Fruit fly (Drosophila melanogaster) whole organism, embryonic: ENCODE measurements around the gene CG17032.

Experiments
- Abd-B ChIP-seq: fragments of 200-800 bp; sonication (Bioruptor generic); optimal IDR thresholded peaks from 2 replicates; lab custom pipeline; 2018; ENCODE audit warnings: missing biosample characterization, mild to moderate bottlenecking, missing genetic modification characterization, moderate library complexity
- CG11504 ChIP-seq: fragments of 200-800 bp; sonication (Bioruptor generic); optimal IDR thresholded peaks from 3 replicates; lab custom pipeline; 2019; ENCODE audit warnings: missing biosample characterization, mild to moderate bottlenecking, missing genetic modification characterization, moderate library complexity
- CG12659 ChIP-seq: fragments of 200-800 bp; sonication (Bioruptor generic); optimal IDR thresholded peaks from 3 replicates; lab custom pipeline; 2017; ENCODE audit warnings: mild to moderate bottlenecking, missing biosample characterization, missing genetic modification reagents, missing genetic modification characterization
- CG18011 ChIP-seq: fragments of 200-800 bp; sonication (Bioruptor generic); optimal IDR thresholded peaks from 2 replicates; lab custom pipeline; 2017; ENCODE audit warnings: missing biosample characterization, missing genetic modification characterization, mild to moderate bottlenecking, moderate library complexity, missing genotype
- CG1832 ChIP-seq: fragments of 200-800 bp; sonication (Bioruptor generic); optimal IDR thresholded peaks from 2 replicates; lab custom pipeline; 2017; ENCODE audit warnings: missing biosample characterization, mild to moderate bottlenecking, missing genetic modification characterization, inconsistent platforms
- CG2120 ChIP-seq: fragments of 200-800 bp; sonication (Bioruptor generic); optimal IDR thresholded peaks from 3 replicates; lab custom pipeline; 2016; ENCODE audit warnings: missing biosample characterization, missing genetic modification characterization
- CG32767 ChIP-seq: fragments of 200-800 bp; sonication (Bioruptor generic); IDR thresholded peaks from 2 replicates; pipeline ENCODE4 v1.3.6; 2022; ENCODE audit warnings: missing biosample characterization, missing genetic modification characterization
- CG34376 ChIP-seq: fragments of 200-800 bp; sonication (Bioruptor generic); optimal IDR thresholded peaks from 2 replicates; lab custom pipeline; 2018; ENCODE audit warnings: missing biosample characterization, mild to moderate bottlenecking, missing genetic modification characterization
- CG3838 ChIP-seq: fragments of 200-800 bp; sonication (Bioruptor generic); optimal IDR thresholded peaks from 3 replicates; lab custom pipeline; 2016; ENCODE audit warnings: missing biosample characterization, missing genetic modification characterization
- CG4328 ChIP-seq: fragments of 200-800 bp; sonication (Bioruptor generic); optimal IDR thresholded peaks from 3 replicates; lab custom pipeline; 2017; ENCODE audit warnings: missing biosample characterization, missing genetic modification reagents, missing genetic modification characterization
- CG5245 ChIP-seq: fragments of 200-800 bp; sonication (Bioruptor generic); optimal IDR thresholded peaks from 3 replicates; lab custom pipeline; 2016; ENCODE audit warnings: missing biosample characterization, missing genetic modification characterization
- CG6689 ChIP-seq: fragments of 200-800 bp; sonication (Bioruptor generic); IDR thresholded peaks from 2 replicates; pipeline ENCODE4 v1.3.6; 2022; ENCODE audit warnings: missing biosample characterization, missing genetic modification characterization
- Doc3 ChIP-seq: fragments of 200-800 bp; sonication (Bioruptor generic); IDR thresholded peaks from 3 replicates; pipeline ENCODE4 v1.3.6; 2022; ENCODE audit warnings: missing biosample characterization, missing genetic modification characterization; ENCODE audit not compliant: partially characterized antibody
- Dp ChIP-seq: fragments of 200-800 bp; sonication (Bioruptor generic); optimal IDR thresholded peaks from 2 replicates; lab custom pipeline; 2018; ENCODE audit warnings: missing biosample characterization, mild to moderate bottlenecking, missing genetic modification characterization, moderate library complexity
- Ets65A ChIP-seq: fragments of 200-800 bp; sonication (Bioruptor generic); peaks from one replicate; lab custom pipeline; 2016; ENCODE audit warnings: missing biosample characterization, missing genetic modification characterization
- HmgZ ChIP-seq: fragments of 200-800 bp; sonication (Bioruptor generic); optimal IDR thresholded peaks from 2 replicates; lab custom pipeline; 2018; ENCODE audit warnings: missing biosample characterization, mild to moderate bottlenecking, missing genetic modification characterization
- Poxn ChIP-seq: fragments of 200-800 bp; sonication (Bioruptor generic); IDR thresholded peaks from 2 replicates; pipeline ENCODE4 v1.3.6; 2022; ENCODE audit warnings: missing biosample characterization, missing genetic modification characterization
- amos ChIP-seq: fragments of 200-800 bp; sonication (Bioruptor generic); IDR thresholded peaks from 2 replicates; pipeline ENCODE4 v1.3.6; 2022; ENCODE audit warnings: missing biosample characterization, missing genetic modification characterization; ENCODE audit not compliant: partially characterized antibody
- bcd ChIP-seq: fragments of 200-800 bp; sonication (Bioruptor generic); optimal IDR thresholded peaks from 2 replicates; lab custom pipeline; 2017; ENCODE audit warnings: missing biosample characterization, mild to moderate bottlenecking, missing genetic modification characterization
- bigmax ChIP-seq: fragments of 200-800 bp; sonication (Bioruptor generic); optimal IDR thresholded peaks from 2 replicates; lab custom pipeline; 2018; ENCODE audit warnings: missing biosample characterization, mild to moderate bottlenecking, missing genetic modification characterization
- br ChIP-seq: fragments of >200 bp; optimal IDR thresholded peaks from 2 replicates; lab custom pipeline; 2017
- cg ChIP-seq: fragments of 200-800 bp; sonication (Bioruptor generic); optimal IDR thresholded peaks from 3 replicates; lab custom pipeline; 2019; ENCODE audit warnings: missing biosample characterization, mild to moderate bottlenecking, missing genetic modification characterization, moderate library complexity
- ewg ChIP-seq: fragments of 200-800 bp; sonication (Bioruptor generic); optimal IDR thresholded peaks from 3 replicates; lab custom pipeline; 2017; ENCODE audit warnings: mild to moderate bottlenecking, missing biosample characterization, missing genetic modification reagents, missing genetic modification characterization
- fd3F ChIP-seq: fragments of 200-800 bp; sonication (Bioruptor generic); optimal IDR thresholded peaks from 2 replicates; lab custom pipeline; 2018; ENCODE audit warnings: missing biosample characterization, mild to moderate bottlenecking, missing genetic modification characterization, moderate library complexity
- jigr1 ChIP-seq: fragments of 200-800 bp; sonication (Bioruptor generic); IDR thresholded peaks from 3 replicates; pipeline ENCODE4 v1.3.6; 2022; ENCODE audit warnings: missing biosample characterization, missing genetic modification characterization
- jumu ChIP-seq: fragments of 200-800 bp; sonication (Bioruptor generic); optimal IDR thresholded peaks from 3 replicates; lab custom pipeline; 2016; ENCODE audit warnings: missing biosample characterization, missing genetic modification characterization
- kni ChIP-seq: fragments of 200-800 bp; sonication (Bioruptor generic); optimal IDR thresholded peaks from 3 replicates; lab custom pipeline; 2017; ENCODE audit warnings: mild to moderate bottlenecking, missing biosample characterization, missing genetic modification reagents, missing genetic modification characterization
- lmd ChIP-seq: fragments of 200-800 bp; sonication (Bioruptor generic); IDR thresholded peaks from 2 replicates; pipeline ENCODE4 v1.3.6; 2022; ENCODE audit warnings: missing biosample characterization, missing genetic modification characterization
- lola ChIP-seq, 3 experiments: fragments of >200 bp in 2 of 3; fragments of 200-800 bp in 1 of 3; sonication (Bioruptor generic) in 1 of 3; optimal IDR thresholded peaks; 2 replicates each; lab custom pipeline; 2017 to 2019; ENCODE audit warnings: missing biosample characterization in 3 of 3, missing genetic modification characterization in 3 of 3, mild to moderate bottlenecking in 1 of 3, moderate library complexity in 1 of 3
- mirr ChIP-seq: fragments of 200-800 bp; sonication (Bioruptor generic); optimal IDR thresholded peaks from 3 replicates; lab custom pipeline; 2018; ENCODE audit warnings: missing biosample characterization, mild to moderate bottlenecking, missing genetic modification characterization
- onecut ChIP-seq: fragments of 200-800 bp; sonication (Bioruptor generic); IDR thresholded peaks from 2 replicates; pipeline ENCODE4 v1.3.6; 2022; ENCODE audit warnings: missing biosample characterization, missing genetic modification characterization
- pros ChIP-seq: fragments of 200-800 bp; sonication (Bioruptor generic); optimal IDR thresholded peaks from 3 replicates; lab custom pipeline; 2019; ENCODE audit warnings: missing biosample characterization, mild to moderate bottlenecking, missing genetic modification characterization, moderate library complexity
- pum ChIP-seq: fragments of 200-800 bp; sonication (Bioruptor generic); optimal IDR thresholded peaks from 2 replicates; lab custom pipeline; 2016; ENCODE audit warnings: missing biosample characterization, missing genetic modification characterization
- scrt ChIP-seq: fragments of 200-800 bp; sonication (Bioruptor generic); optimal IDR thresholded peaks from 2 replicates; lab custom pipeline; 2018; ENCODE audit warnings: missing biosample characterization, mild to moderate bottlenecking, missing genetic modification characterization, moderate library complexity
- sim ChIP-seq: fragments of 200-800 bp; sonication (Bioruptor generic); IDR thresholded peaks from 2 replicates; pipeline ENCODE4 v1.3.6; 2022; ENCODE audit warnings: missing biosample characterization, missing genetic modification characterization
- sug ChIP-seq: fragments of 200-800 bp; optimal IDR thresholded peaks from 2 replicates; lab custom pipeline; 2019; ENCODE audit warnings: missing biosample characterization, mild to moderate bottlenecking, missing genetic modification characterization, moderate library complexity
- tap ChIP-seq: fragments of 200-800 bp; optimal IDR thresholded peaks from 3 replicates; lab custom pipeline; 2019; ENCODE audit warnings: missing biosample characterization, mild to moderate bottlenecking, missing genetic modification characterization, moderate library complexity
- tgo ChIP-seq: fragments of 200-800 bp; sonication (Bioruptor generic); IDR thresholded peaks from 3 replicates; pipeline ENCODE4 v1.3.6; 2022; ENCODE audit warnings: missing biosample characterization, missing genetic modification characterization
- vnd ChIP-seq: fragments of 200-800 bp; sonication (Bioruptor generic); IDR thresholded peaks from 3 replicates; pipeline ENCODE4 v1.3.6; 2022; ENCODE audit warnings: missing biosample characterization, missing genetic modification characterization; ENCODE audit not compliant: partially characterized antibody

The CG17032 gene

DNA sequence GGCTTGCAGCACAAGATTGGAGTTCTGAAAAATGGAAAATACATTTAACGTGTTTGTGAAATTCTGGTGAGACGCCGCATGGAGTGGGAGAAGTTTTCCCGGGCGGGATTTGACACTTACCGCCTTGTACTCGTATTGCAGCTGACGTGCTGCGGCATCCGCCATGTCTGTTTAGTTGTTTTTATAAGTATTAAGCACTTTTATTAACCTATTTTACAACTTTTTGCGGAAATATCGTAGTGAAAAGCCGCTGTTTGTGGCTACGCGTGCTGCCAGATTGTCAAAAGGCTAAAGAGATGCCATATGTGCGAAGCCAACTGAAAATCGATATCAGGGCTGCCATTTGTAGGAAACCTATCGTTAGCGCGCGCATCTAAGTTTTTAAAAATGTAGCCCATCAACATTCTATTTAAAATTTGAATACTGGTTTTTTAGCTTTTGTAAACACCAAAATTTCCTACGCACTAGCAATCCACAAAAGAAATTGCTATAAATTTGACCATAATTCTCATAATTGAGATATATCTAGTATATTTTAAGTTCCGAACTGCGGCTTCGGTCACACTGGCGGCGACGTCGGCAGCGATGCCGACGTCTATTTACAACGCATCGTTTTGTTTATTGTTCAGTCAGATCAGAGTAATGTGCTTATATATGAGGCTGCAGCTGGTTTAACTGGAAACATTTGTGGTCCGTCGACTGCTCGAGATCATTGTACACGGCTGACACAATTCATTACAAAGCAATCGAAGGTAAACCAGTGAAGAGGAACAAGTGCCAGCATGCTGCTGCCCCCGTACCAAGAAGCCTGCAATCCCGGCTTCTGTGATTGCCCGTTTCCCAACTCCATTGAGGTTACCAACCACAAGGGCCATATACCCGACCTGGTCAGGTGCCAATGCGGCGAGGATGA lies 9.2 kb downstream of the CG17032 start, which contains the start of the genes Brr2 and CG10516 (continued):
- TF ChIP-seq amos (0 out of 2 replicates have a peak, but pooled peaks have one; percentile 35), HmgZ (tag; lab: Kevin White, UChicago) (peak; percentile 50), bcd (GFP tag; lab: Kevin White, UChicago) (no peak), kni (peak; percentile 75), onecut (GFP tag; lab: Robert Waterston, UW) (peak; percentile 59), Ets65A (GFP tag; lab: Kevin White, UChicago) (no peak), scrt (GFP tag; lab: Kevin White, UChicago) (no peak), CG11504 (tag; lab: Kevin White, UChicago) (no peak), CG6689 (no peak), CG12659 (GFP tag; lab: Kevin White, UChicago) (peak; percentile 67)
- TF ChIP-seq, all 482 proteins: peak for 106

dm6 chr3L:15968686-15969085 lies 10.0 kb downstream of the CG17032 start:
- TF ChIP-seq CG1832 (GFP tag; lab: Kevin White, UChicago) (no peak), sim (no peak), Doc3 (GFP tag; lab: Robert Waterston, UW) (no peak), fd3F (GFP tag; lab: Kevin White, UChicago) (no peak), CG34376 (GFP tag; lab: Kevin White, UChicago) (peak; percentile 51), Dp (GFP tag; lab: Kevin White, UChicago) (no peak), CG2120 (GFP tag; lab: Kevin White, UChicago) (no peak), jumu (GFP tag; lab: Kevin White, UChicago) (no peak), cg (GFP tag; lab: Kevin White, UChicago) (no peak), tgo (no peak), vnd (GFP tag; lab: Robert Waterston, UW) (no peak), CG4328 (GFP tag; lab: Kevin White, UChicago) (no peak), jigr1 (GFP tag; lab: Robert Waterston, UW) (no peak), mirr (GFP tag; lab: Kevin White, UChicago) (peak; percentile 1), Abd-B (GFP tag; lab: Kevin White, UChicago) (no peak), CG18011 (GFP tag; lab: Kevin White, UChicago) (no peak), CG3838 (GFP tag; lab: Kevin White, UChicago) (no peak), lmd (GFP tag; lab: Robert Waterston, UW) (no peak), bcd (GFP tag; lab: Kevin White, UChicago) (no peak), Poxn (GFP tag; lab: Robert Waterston, UW) (no peak), br (no peak), CG5245 (GFP tag; lab: Kevin White, UChicago) (no peak), CG32767 (GFP tag; lab: Robert Waterston, UW) (no peak), pros (GFP tag; lab: Kevin White, UChicago) (peak; percentile 23), pum (GFP tag; lab: Kevin White, UChicago) (no peak), sug (tag; lab: Kevin White, UChicago) (peak; percentile 59), bigmax (GFP tag; lab: Kevin White, UChicago) (no peak), tap (tag; lab: Kevin White, UChicago) (no peak), lola (GFP tag; optimal IDR thresholded peaks at IDR 0.05; lab: Kevin White, UChicago) (no peak), ewg (GFP tag; lab: Kevin White, UChicago) (no peak)
